Worm (Caenorhabditis elegans) whole organism, L4 larva: ENCODE data around the gene rpl-36.

ENCODE experiments used
- F37D6.2 ChIP-seq: sonication (generic microtip); optimal IDR thresholded peaks from 2 replicates; lab custom pipeline; 2016; ENCODE audit warnings: mild to moderate bottlenecking, missing genetic modification characterization, missing compliant biosample characterization
- F44E2.7 ChIP-seq: fragments of 200-800 bp; sonication (Bioruptor generic); IDR thresholded peaks from 2 replicates; pipeline ENCODE4 v2.1.2; 2022; ENCODE audit warnings: missing genetic modification characterization, missing compliant biosample characterization
- F49E8.2 ChIP-seq: sonication (generic microtip); optimal IDR thresholded peaks from 2 replicates; lab custom pipeline; 2016; ENCODE audit warnings: missing compliant biosample characterization, mild to moderate bottlenecking, missing genetic modification characterization, borderline replicate concordance
- R02D3.7 ChIP-seq: fragments of 150-350 bp; sonication (generic microtip); optimal IDR thresholded peaks from 3 replicates; lab custom pipeline; 2014; ENCODE audit warnings: missing biosample characterization, missing genetic modification characterization
- T20F7.1 ChIP-seq: fragments of 200-800 bp; sonication (Bioruptor generic); optimal IDR thresholded peaks from 2 replicates; lab custom pipeline; 2018; ENCODE audit warnings: mild to moderate bottlenecking, missing genetic modification characterization, missing compliant biosample characterization
- T26A8.4 ChIP-seq: fragments of 200-800 bp; sonication (Bioruptor generic); IDR thresholded peaks from 2 replicates; pipeline ENCODE4 v1.3.6; 2022; ENCODE audit warnings: missing genetic modification characterization, missing compliant biosample characterization
- Y5F2A.4 ChIP-seq: fragments of 200-800 bp; sonication (Bioruptor generic); optimal IDR thresholded peaks from 2 replicates; lab custom pipeline; 2018; ENCODE audit warnings: mild to moderate bottlenecking, missing genetic modification characterization, missing compliant biosample characterization
- aha-1 ChIP-seq: fragments of 150-350 bp; peaks from one replicate; lab custom pipeline; 2014; ENCODE audit warnings: missing biosample characterization, missing genetic modification characterization
- aly-2 ChIP-seq: sonication (generic microtip); optimal IDR thresholded peaks from 2 replicates; lab custom pipeline; 2018; ENCODE audit warnings: missing biosample characterization, missing genetic modification characterization
- attf-4 ChIP-seq: sonication (generic microtip); optimal IDR thresholded peaks from 3 replicates; lab custom pipeline; 2017; ENCODE audit warnings: missing biosample characterization, missing genetic modification characterization
- ceh-32 ChIP-seq: sonication (generic microtip); optimal IDR thresholded peaks from 2 replicates; lab custom pipeline; 2016; ENCODE audit warnings: mild to moderate bottlenecking, missing genetic modification characterization, missing compliant biosample characterization; ENCODE audit not compliant: poor library complexity
- ceh-82 ChIP-seq: sonication (generic microtip); optimal IDR thresholded peaks from 2 replicates; lab custom pipeline; 2017; ENCODE audit warnings: missing biosample characterization, missing genetic modification characterization
- daf-19 ChIP-seq: fragments of 200-800 bp; sonication (Bioruptor generic); conservative IDR thresholded peaks from 2 replicates; pipeline ENCODE4 v1.3.6; 2022; ENCODE audit warnings: missing genetic modification characterization, missing compliant biosample characterization
- dmd-9 ChIP-seq: fragments of 200-800 bp; sonication (Bioruptor generic); IDR thresholded peaks from 2 replicates; pipeline ENCODE4 v1.3.6; 2022; ENCODE audit warnings: missing genetic modification reagents, missing genetic modification characterization, missing compliant biosample characterization
- duxl-1 ChIP-seq: sonication (generic microtip); optimal IDR thresholded peaks from 2 replicates; lab custom pipeline; 2016; ENCODE audit warnings: mild to moderate bottlenecking, missing genetic modification characterization, moderate library complexity, missing compliant biosample characterization; ENCODE audit not compliant: poor library complexity
- fkh-10 ChIP-seq: fragments of 150-350 bp; optimal IDR thresholded peaks from 2 replicates; lab custom pipeline; 2014; ENCODE audit warnings: missing biosample characterization, missing genetic modification reagents, missing genetic modification characterization
- fos-1 ChIP-seq: fragments of 150-350 bp; optimal IDR thresholded peaks from 2 replicates; lab custom pipeline; 2014; ENCODE audit warnings: missing biosample characterization, missing genetic modification characterization
- hlh-11 ChIP-seq: fragments of 200-800 bp; sonication (Bioruptor generic); optimal IDR thresholded peaks from 2 replicates; lab custom pipeline; 2018; ENCODE audit warnings: mild to moderate bottlenecking, missing genetic modification characterization, missing compliant biosample characterization
- hlh-30 ChIP-seq: sonication (generic microtip); optimal IDR thresholded peaks from 2 replicates; lab custom pipeline; 2017; ENCODE audit warnings: antibody characterized with exemption, mild to moderate bottlenecking, missing genetic modification characterization, missing compliant biosample characterization; ENCODE audit not compliant: insufficient read depth
- lin-13 ChIP-seq: fragments of 150-350 bp; optimal IDR thresholded peaks from 2 replicates; lab custom pipeline; 2014; ENCODE audit warnings: missing biosample characterization, missing genetic modification reagents, missing genetic modification characterization
- lir-3 ChIP-seq: sonication (generic microtip); optimal IDR thresholded peaks from 2 replicates; lab custom pipeline; 2016; ENCODE audit warnings: mild to moderate bottlenecking, missing genetic modification characterization, missing compliant biosample characterization
- lsy-2 ChIP-seq, 2 experiments: fragments of 150-350 bp in 1 of 2; sonication (generic microtip) in 1 of 2; optimal IDR thresholded peaks; 2 replicates each; lab custom pipeline; 2014 to 2017; ENCODE audit warnings: missing biosample characterization in 2 of 2, missing genetic modification characterization in 2 of 2
- madf-5 ChIP-seq, 2 experiments: fragments of 200-800 bp; sonication (Bioruptor generic); IDR thresholded peaks; 2 replicates each; pipeline ENCODE4 v1.3.6; 2022; ENCODE audit warnings: missing compliant biosample characterization in 2 of 2, missing genetic modification characterization in 2 of 2
- mdl-1 ChIP-seq, 2 experiments: fragments of 150-350 bp in 1 of 2; sonication (generic microtip) in 1 of 2; optimal IDR thresholded peaks; 2 replicates each; lab custom pipeline; 2014 to 2017; ENCODE audit warnings: missing biosample characterization in 2 of 2, missing genetic modification characterization in 2 of 2
- mep-1 ChIP-seq: fragments of 150-350 bp; sonication (generic microtip); optimal IDR thresholded peaks from 3 replicates; lab custom pipeline; 2014; ENCODE audit warnings: missing biosample characterization, missing genetic modification characterization
- mes-2 ChIP-seq: sonication (generic microtip); optimal IDR thresholded peaks from 2 replicates; lab custom pipeline; 2016; ENCODE audit warnings: missing genotype, mild to moderate bottlenecking, missing genetic modification characterization, missing compliant biosample characterization; ENCODE audit not compliant: poor library complexity, severe bottlenecking
- mxl-2 ChIP-seq: fragments of 200-800 bp; sonication (Bioruptor generic); conservative IDR thresholded peaks from 2 replicates; pipeline ENCODE4 v1.3.6; 2022; ENCODE audit warnings: missing genetic modification reagents, missing genetic modification characterization, missing compliant biosample characterization
- nhr-102 ChIP-seq: sonication (generic microtip); optimal IDR thresholded peaks from 2 replicates; lab custom pipeline; 2016; ENCODE audit warnings: mild to moderate bottlenecking, missing genetic modification characterization, moderate library complexity, missing compliant biosample characterization
- nhr-11 ChIP-seq: fragments of 150-350 bp; optimal IDR thresholded peaks from 2 replicates; lab custom pipeline; 2014; ENCODE audit warnings: missing biosample characterization, missing genetic modification characterization
- nhr-111 ChIP-seq: fragments of 200-800 bp; sonication (Bioruptor generic); optimal IDR thresholded peaks from 2 replicates; lab custom pipeline; 2018; ENCODE audit warnings: mild to moderate bottlenecking, missing genetic modification characterization, missing compliant biosample characterization
- nhr-48 ChIP-seq: sonication (generic microtip); optimal IDR thresholded peaks from 2 replicates; lab custom pipeline; 2016; ENCODE audit warnings: mild to moderate bottlenecking, missing genetic modification characterization, missing compliant biosample characterization
- nhr-77 ChIP-seq: fragments of 150-350 bp; optimal IDR thresholded peaks from 2 replicates; lab custom pipeline; 2014; ENCODE audit warnings: missing biosample characterization, missing genetic modification characterization
- pha-4 ChIP-seq, 2 experiments: fragments of 150-350 bp in 1 of 2; fragments of 200-800 bp in 1 of 2; sonication (Bioruptor generic) in 1 of 2; IDR thresholded peaks in 1 of 2; optimal IDR thresholded peaks in 1 of 2; 2 replicates each; pipeline versions ENCODE4 v1.3.6 to Lab custom; 2014 to 2022; ENCODE audit warnings: missing genetic modification characterization in 2 of 2, missing genetic modification reagents in 2 of 2, missing biosample characterization in 1 of 2, missing compliant biosample characterization in 1 of 2
- rbr-2 ChIP-seq: sonication (generic microtip); optimal IDR thresholded peaks from 2 replicates; lab custom pipeline; 2016; ENCODE audit warnings: missing genotype, missing genetic modification characterization, missing compliant biosample characterization
- skn-1 ChIP-seq: fragments of 150-350 bp; optimal IDR thresholded peaks from 2 replicates; lab custom pipeline; 2014; ENCODE audit warnings: missing biosample characterization, missing genetic modification characterization
- tag-97 ChIP-seq: fragments of 200-800 bp; sonication (Bioruptor generic); IDR thresholded peaks from 2 replicates; pipeline ENCODE4 v1.3.6; 2022; ENCODE audit warnings: missing genetic modification characterization, missing compliant biosample characterization
- tra-1 ChIP-seq: fragments of 200-800 bp; sonication (Bioruptor generic); IDR thresholded peaks from 2 replicates; pipeline ENCODE4 v1.3.6; 2022; ENCODE audit warnings: missing genetic modification reagents, missing genetic modification characterization, missing compliant biosample characterization
- zag-1 ChIP-seq: fragments of 150-350 bp; optimal IDR thresholded peaks from 2 replicates; lab custom pipeline; 2014; ENCODE audit warnings: missing biosample characterization, missing genetic modification characterization
- zip-11 ChIP-seq: fragments of 200-800 bp; sonication (Bioruptor generic); IDR thresholded peaks from 2 replicates; pipeline ENCODE4 v1.3.6; 2022; ENCODE audit warnings: missing genetic modification characterization, missing compliant biosample characterization
- ztf-11 ChIP-seq: fragments of 150-350 bp; optimal IDR thresholded peaks from 2 replicates; lab custom pipeline; 2014; ENCODE audit warnings: missing biosample characterization, missing genetic modification characterization

The rpl-36 gene

ce11 chrIII:7179538-7180301 is at the start of gene rpl-36, which contains the start of gene rps-14 (continued):
- TF ChIP-seq lin-13 (GFP tag; lab: Kevin White, UChicago) (peak; percentile 60), T20F7.1 (GFP tag; lab: Kevin White, UChicago) (peak; percentile 90), hlh-11 (tag; lab: Kevin White, UChicago) (peak; percentile 80), dmd-9 (no peak), F44E2.7 (GFP tag; lab: Robert Waterston, UW) (no peak), tra-1 (0 out of 2 replicates have a peak, but pooled peaks have one; percentile 42), F37D6.2 (tag; lab: Kevin White, UChicago) (peak; percentile 57), attf-4 (tag; lab: Kevin White, UChicago) (no peak), lir-3 (tag; lab: Kevin White, UChicago) (no peak), madf-5 (GFP tag; IDR thresholded peaks at IDR 0.05; lab: Robert Waterston, UW) (no peak), ceh-82 (tag; lab: Kevin White, UChicago) (no peak), nhr-48 (tag; lab: Kevin White, UChicago) (peak; percentile 35), nhr-77 (tag; lab: Kevin White, UChicago) (peak; percentile 94), skn-1 (no peak), mes-2 (tag; lab: Kevin White, UChicago) (peak; percentile 92), zag-1 (tag; lab: Kevin White, UChicago) (no peak), nhr-111 (GFP tag; lab: Kevin White, UChicago) (no peak), nhr-102 (tag; lab: Kevin White, UChicago) (peak; percentile 75), fkh-10 (GFP tag; lab: Kevin White, UChicago) (peak; percentile 49), ceh-32 (tag; lab: Kevin White, UChicago) (no peak), daf-19 (GFP tag; lab: Robert Waterston, UW) (no peak), lsy-2 (tag; optimal IDR thresholded peaks at IDR 0.05; lab: Kevin White, UChicago) (peak; percentile 43 to 96), zip-11 (no peak), hlh-30 (tag; lab: Kevin White, UChicago) (peak; percentile 77), rbr-2 (tag; lab: Kevin White, UChicago) (peak; percentile 81), fos-1 (tag; lab: Kevin White, UChicago) (no peak), T26A8.4 (GFP tag; lab: Robert Waterston, UW) (peak; percentile 59; the same call in 1 of the 2 replicates), nhr-11 (tag; lab: Kevin White, UChicago) (peak; percentile 81), F49E8.2 (tag; lab: Kevin White, UChicago) (no peak), aly-2 (no peak), pha-4 (GFP tag; IDR thresholded peaks at IDR 0.05; lab: Robert Waterston, UW) (peak; percentile 35; the same call in 1 of the 2 replicates), pha-4 (tag; optimal IDR thresholded peaks at IDR 0.05; lab: Kevin White, UChicago) (peak; percentile 92), R02D3.7 (tag; lab: Kevin White, UChicago) (no peak), duxl-1 (tag; lab: Kevin White, UChicago) (peak; percentile 76), mdl-1 (tag; optimal IDR thresholded peaks at IDR 0.05; lab: Kevin White, UChicago) (peak in 1 of 2 experiments; percentile 16), aha-1 (tag; lab: Kevin White, UChicago) (peak; percentile 98), ztf-11 (tag; lab: Kevin White, UChicago) (no peak), mxl-2 (GFP tag; lab: Robert Waterston, UW) (no peak), Y5F2A.4 (GFP tag; lab: Kevin White, UChicago) (no peak), tag-97 (GFP tag; lab: Robert Waterston, UW) (no peak), mep-1 (tag; lab: Kevin White, UChicago) (peak; percentile 91)
